Fruit fly (Drosophila melanogaster) whole organism, prepupa: Measurements from ENCODE around the gene Mst87F.

Experiments used
- CG10631 ChIP-seq: fragments of 200-800 bp; sonication (Bioruptor generic); optimal IDR thresholded peaks from 2 replicates; lab custom pipeline; 2016; ENCODE audit warnings: missing biosample characterization, missing genetic modification characterization
- CG10669 ChIP-seq: fragments of 200-800 bp; sonication (Bioruptor generic); optimal IDR thresholded peaks from 3 replicates; lab custom pipeline; 2018; ENCODE audit warnings: missing biosample characterization, mild to moderate bottlenecking, missing genetic modification characterization, moderate library complexity
- CG11762 ChIP-seq: fragments of 200-800 bp; sonication (Bioruptor generic); optimal IDR thresholded peaks from 3 replicates; lab custom pipeline; 2016; ENCODE audit warnings: missing biosample characterization, missing genetic modification characterization; ENCODE audit not compliant: insufficient read depth
- CG15336 ChIP-seq: fragments of 200-800 bp; sonication (Bioruptor generic); IDR thresholded peaks from 2 replicates; pipeline ENCODE4 v1.3.6; 2022; ENCODE audit warnings: missing biosample characterization, missing genetic modification characterization
- CG1621 ChIP-seq: fragments of 200-800 bp; sonication (Bioruptor generic); optimal IDR thresholded peaks from 3 replicates; lab custom pipeline; 2018; ENCODE audit warnings: missing biosample characterization, mild to moderate bottlenecking, missing genetic modification characterization
- CG31627 ChIP-seq: fragments of 200-800 bp; sonication (Bioruptor generic); optimal IDR thresholded peaks from 3 replicates; lab custom pipeline; 2016; ENCODE audit warnings: missing biosample characterization, missing genetic modification characterization
- CG3919 ChIP-seq: fragments of 200-800 bp; sonication (Bioruptor generic); optimal IDR thresholded peaks from 3 replicates; lab custom pipeline; 2016; ENCODE audit warnings: missing biosample characterization, missing genetic modification characterization
- CG4318 ChIP-seq: fragments of 200-800 bp; sonication (Bioruptor generic); optimal IDR thresholded peaks from 3 replicates; lab custom pipeline; 2017; ENCODE audit warnings: missing biosample characterization, mild to moderate bottlenecking, missing genetic modification characterization
- CG6276 ChIP-seq: fragments of 200-800 bp; sonication (Bioruptor generic); optimal IDR thresholded peaks from 2 replicates; lab custom pipeline; 2017; ENCODE audit warnings: missing biosample characterization, mild to moderate bottlenecking, missing genetic modification characterization
- CG6792 ChIP-seq: fragments of 200-800 bp; sonication (Bioruptor generic); optimal IDR thresholded peaks from 3 replicates; lab custom pipeline; 2016; ENCODE audit warnings: missing biosample characterization, missing genetic modification characterization
- CG6854 ChIP-seq: fragments of 200-800 bp; sonication (Bioruptor generic); optimal IDR thresholded peaks from 2 replicates; lab custom pipeline; 2017; ENCODE audit warnings: missing biosample characterization, mild to moderate bottlenecking, missing genetic modification characterization
- CG7368 ChIP-seq: fragments of 200-800 bp; sonication (Bioruptor generic); optimal IDR thresholded peaks from 3 replicates; lab custom pipeline; 2016; ENCODE audit warnings: missing biosample characterization, missing genetic modification characterization
- CG8632 ChIP-seq: fragments of 200-800 bp; sonication (Bioruptor generic); optimal IDR thresholded peaks from 3 replicates; lab custom pipeline; 2016; ENCODE audit warnings: missing biosample characterization, missing genetic modification characterization
- CG9139 ChIP-seq: fragments of 200-800 bp; sonication (Bioruptor generic); optimal IDR thresholded peaks from 3 replicates; lab custom pipeline; 2017; ENCODE audit warnings: missing biosample characterization, mild to moderate bottlenecking, missing genetic modification characterization
- Eip75B ChIP-seq: fragments of 200-800 bp; sonication (Bioruptor generic); optimal IDR thresholded peaks from 3 replicates; lab custom pipeline; 2016; ENCODE audit warnings: missing biosample characterization, missing genetic modification characterization
- Eip78C ChIP-seq: fragments of 200-800 bp; sonication (Bioruptor generic); peaks from one replicate; lab custom pipeline; 2016; ENCODE audit warnings: missing biosample characterization, missing genetic modification characterization
- Ets21C ChIP-seq: fragments of 200-800 bp; sonication (Bioruptor generic); optimal IDR thresholded peaks from 3 replicates; lab custom pipeline; 2016; ENCODE audit warnings: missing biosample characterization, missing genetic modification characterization
- Ets96B ChIP-seq: fragments of 200-800 bp; optimal IDR thresholded peaks from 2 replicates; lab custom pipeline; 2019; ENCODE audit warnings: missing biosample characterization, mild to moderate bottlenecking, missing genetic modification characterization, moderate library complexity
- Gug ChIP-seq: fragments of 200-800 bp; sonication (Bioruptor generic); IDR thresholded peaks from 2 replicates; pipeline ENCODE4 v1.3.6; 2022; ENCODE audit warnings: missing biosample characterization, missing genetic modification characterization
- Hr38 ChIP-seq: sonication (Bioruptor generic); optimal IDR thresholded peaks from 2 replicates; lab custom pipeline; 2016; ENCODE audit warnings: missing biosample characterization, missing genetic modification characterization
- Hr39 ChIP-seq: fragments of 200-800 bp; sonication (Bioruptor generic); optimal IDR thresholded peaks from 2 replicates; lab custom pipeline; 2016; ENCODE audit warnings: missing biosample characterization, missing genetic modification characterization
- Hr4 ChIP-seq: fragments of 200-800 bp; sonication (Bioruptor generic); optimal IDR thresholded peaks from 3 replicates; lab custom pipeline; 2016; ENCODE audit warnings: missing biosample characterization, missing genetic modification characterization
- Lpt ChIP-seq: fragments of 200-800 bp; sonication (Bioruptor generic); optimal IDR thresholded peaks from 3 replicates; lab custom pipeline; 2016; ENCODE audit warnings: missing biosample characterization, missing genetic modification characterization
- Met ChIP-seq: fragments of 200-800 bp; sonication (Bioruptor generic); optimal IDR thresholded peaks from 3 replicates; lab custom pipeline; 2016; ENCODE audit warnings: missing biosample characterization, missing genetic modification characterization
- Smox ChIP-seq: fragments of 200-800 bp; sonication (Bioruptor generic); optimal IDR thresholded peaks from 3 replicates; lab custom pipeline; 2016; ENCODE audit warnings: missing biosample characterization, missing genetic modification characterization
- Sox102F ChIP-seq: fragments of 200-800 bp; sonication (Bioruptor generic); optimal IDR thresholded peaks from 2 replicates; lab custom pipeline; 2016; ENCODE audit warnings: missing biosample characterization, mild to moderate bottlenecking, missing genetic modification characterization
- Sox14 ChIP-seq: fragments of 200-800 bp; sonication (Bioruptor generic); optimal IDR thresholded peaks from 3 replicates; lab custom pipeline; 2016; ENCODE audit warnings: missing biosample characterization, missing genetic modification characterization
- achi ChIP-seq: fragments of 200-800 bp; sonication (Bioruptor generic); optimal IDR thresholded peaks from 3 replicates; lab custom pipeline; 2016; ENCODE audit warnings: missing biosample characterization, missing genetic modification characterization
- acj6 ChIP-seq: fragments of 200-800 bp; sonication (Bioruptor generic); optimal IDR thresholded peaks from 3 replicates; lab custom pipeline; 2016; ENCODE audit warnings: missing biosample characterization, missing genetic modification characterization
- cyc ChIP-seq: fragments of 200-800 bp; sonication (Bioruptor generic); optimal IDR thresholded peaks from 3 replicates; lab custom pipeline; 2016; ENCODE audit warnings: missing biosample characterization, missing genetic modification characterization
- dac ChIP-seq: fragments of 200-800 bp; sonication (Bioruptor generic); optimal IDR thresholded peaks from 2 replicates; lab custom pipeline; 2017; ENCODE audit warnings: missing biosample characterization, mild to moderate bottlenecking, missing genetic modification characterization
- dsx ChIP-seq: fragments of 200-800 bp; optimal IDR thresholded peaks from 3 replicates; lab custom pipeline; 2019; ENCODE audit warnings: missing biosample characterization, mild to moderate bottlenecking, missing genetic modification characterization, moderate library complexity; ENCODE audit not compliant: poor library complexity, severe bottlenecking
- eg ChIP-seq: fragments of 200-800 bp; sonication (Bioruptor generic); IDR thresholded peaks from 3 replicates; pipeline ENCODE4 v1.3.6; 2022; ENCODE audit warnings: missing biosample characterization, missing genetic modification characterization
- esn ChIP-seq: fragments of 200-800 bp; sonication (Bioruptor generic); optimal IDR thresholded peaks from 2 replicates; lab custom pipeline; 2016; ENCODE audit warnings: missing biosample characterization, mild to moderate bottlenecking, missing genetic modification characterization, moderate library complexity
- fd59A ChIP-seq: fragments of 200-800 bp; sonication (Bioruptor generic); optimal IDR thresholded peaks from 2 replicates; lab custom pipeline; 2017; ENCODE audit warnings: missing biosample characterization, mild to moderate bottlenecking, missing genetic modification characterization, missing genetic modification reagents
- fd85E ChIP-seq: fragments of 200-800 bp; sonication (Bioruptor generic); optimal IDR thresholded peaks from 3 replicates; lab custom pipeline; 2016; ENCODE audit warnings: missing biosample characterization, missing genetic modification characterization
- fkh ChIP-seq: fragments of 200-800 bp; sonication (Bioruptor generic); optimal IDR thresholded peaks from 3 replicates; lab custom pipeline; 2017; ENCODE audit warnings: missing biosample characterization, mild to moderate bottlenecking, missing genetic modification characterization, moderate library complexity
- lz ChIP-seq: fragments of 200-800 bp; sonication (Bioruptor generic); optimal IDR thresholded peaks from 3 replicates; lab custom pipeline; 2016; ENCODE audit warnings: missing biosample characterization, missing genetic modification characterization
- net ChIP-seq: fragments of 200-800 bp; sonication (Bioruptor generic); optimal IDR thresholded peaks from 3 replicates; lab custom pipeline; 2016; ENCODE audit warnings: missing biosample characterization, missing genetic modification characterization
- pdm3 ChIP-seq: fragments of 200-800 bp; sonication (Bioruptor generic); optimal IDR thresholded peaks from 3 replicates; lab custom pipeline; 2016; ENCODE audit warnings: missing biosample characterization, missing genetic modification characterization
- spab ChIP-seq: fragments of 200-800 bp; sonication (Bioruptor generic); optimal IDR thresholded peaks from 2 replicates; lab custom pipeline; 2017; ENCODE audit warnings: missing biosample characterization, mild to moderate bottlenecking, missing genetic modification characterization, missing genetic modification reagents
- svp ChIP-seq: fragments of 200-800 bp; sonication (Bioruptor generic); peaks from one replicate; lab custom pipeline; 2016; ENCODE audit warnings: missing biosample characterization, missing genetic modification characterization
- vri ChIP-seq: fragments of 200-800 bp; sonication (Bioruptor generic); optimal IDR thresholded peaks from 3 replicates; lab custom pipeline; 2016; ENCODE audit warnings: missing biosample characterization, mild to moderate bottlenecking, missing genetic modification characterization

Gene Mst87F

dm6 chr3R:13840956-13841355, 13.1 kb upstream of the Mst87F start (continued):
- TF ChIP-seq Eip75B (GFP tag; lab: Kevin White, UChicago): peak; percentile 65
- peak; percentile 51 for TF ChIP-seq CG9139
- TF ChIP-seq Sox14: peak; percentile 48
- TF ChIP-seq vri (GFP tag; lab: Kevin White, UChicago): peak; percentile 35
- TF ChIP-seq CG11762: no peak
- peak; percentile 83 for TF ChIP-seq svp (GFP tag; lab: Kevin White, UChicago)
- TF ChIP-seq CG1621 (tag; lab: Kevin White, UChicago): peak; percentile 48
- peak; percentile 43 for TF ChIP-seq lz (GFP tag; lab: Kevin White, UChicago)
- TF ChIP-seq spab: peak; percentile 56
- TF ChIP-seq dac (GFP tag; lab: Kevin White, UChicago): no peak
- peak; percentile 73 for TF ChIP-seq achi (GFP tag; lab: Kevin White, UChicago)
- no peak for TF ChIP-seq Lpt (GFP tag; lab: Kevin White, UChicago)
- peak; percentile 41 for TF ChIP-seq CG6792 (GFP tag; lab: Kevin White, UChicago)
- TF ChIP-seq fd85E (GFP tag; lab: Kevin White, UChicago): no peak
- peak; percentile 34 for TF ChIP-seq CG31627 (GFP tag; lab: Kevin White, UChicago)
- TF ChIP-seq Gug: 0 out of 2 replicates have a peak, but pooled peaks have one; percentile 32
- TF ChIP-seq fkh (GFP tag; lab: Kevin White, UChicago): no peak
- TF ChIP-seq Sox102F (GFP tag; lab: Kevin White, UChicago): peak; percentile 41
- peak; percentile 38 for TF ChIP-seq cyc (GFP tag; lab: Kevin White, UChicago)
- TF ChIP-seq eg (GFP tag; lab: Robert Waterston, UW): peak; percentile 72
- TF ChIP-seq Met: peak; percentile 65
- TF ChIP-seq fd59A: peak; percentile 65
- peak; percentile 48 for TF ChIP-seq CG8632 (GFP tag; lab: Kevin White, UChicago)

DNA sequence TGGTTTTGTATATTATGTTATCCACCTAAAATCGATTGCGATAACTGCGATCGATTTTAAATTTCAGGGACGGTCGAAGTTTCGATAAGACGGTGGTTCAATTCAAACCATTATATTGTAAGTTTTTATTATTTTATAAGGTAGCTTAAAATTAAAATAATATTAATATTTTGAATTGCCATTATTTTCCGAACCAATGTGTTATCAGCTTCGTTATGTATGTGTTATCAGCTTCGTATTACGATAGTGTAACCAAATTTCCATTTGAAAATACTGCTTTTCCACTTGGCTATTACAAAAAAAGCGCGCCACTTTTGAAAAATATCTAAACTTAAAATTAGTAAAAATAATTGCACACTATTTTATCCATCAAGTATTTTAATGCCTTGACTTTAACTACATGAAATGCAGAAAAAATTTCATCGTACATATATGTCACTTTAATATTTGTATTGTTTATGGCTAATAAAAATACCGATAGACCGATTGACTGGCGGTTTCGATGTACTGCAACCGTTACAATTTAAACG, 12.1 kb upstream of the Mst87F start, which contains the start of gene CG31495:
TSS of gene CG31495 (minus strand) at position 52 of the 530 bp plus-strand sequence.
- TF ChIP-seq Ets21C (no peak), dsx (peak; percentile 9), Met (no peak), lz (GFP tag; lab: Kevin White, UChicago) (peak; percentile 9), acj6 (peak; percentile 26), CG15336 (GFP tag; lab: Robert Waterston, UW) (no peak), CG9139 (no peak), CG3919 (peak; percentile 2), svp (GFP tag; lab: Kevin White, UChicago) (peak; percentile 47), achi (GFP tag; lab: Kevin White, UChicago) (no peak), Eip75B (GFP tag; lab: Kevin White, UChicago) (no peak), CG31627 (GFP tag; lab: Kevin White, UChicago) (peak; percentile 43), fkh (GFP tag; lab: Kevin White, UChicago) (no peak), Hr39 (GFP tag; lab: Kevin White, UChicago) (peak; percentile 36), esn (GFP tag; lab: Kevin White, UChicago) (no peak), Ets96B (tag; lab: Kevin White, UChicago) (no peak), cyc (GFP tag; lab: Kevin White, UChicago) (peak; percentile 11), Sox14 (peak; percentile 19), pdm3 (GFP tag; lab: Kevin White, UChicago) (peak; percentile 30), CG10669 (GFP tag; lab: Kevin White, UChicago) (no peak), CG7368 (no peak), CG4318 (no peak), Hr38 (no peak), Smox (GFP tag; lab: Kevin White, UChicago) (peak; percentile 38), Sox102F (GFP tag; lab: Kevin White, UChicago) (peak; percentile 16), net (GFP tag; lab: Kevin White, UChicago) (no peak), CG6854 (no peak), CG6276 (GFP tag; lab: Kevin White, UChicago) (peak; percentile 38), CG10631 (GFP tag; lab: Kevin White, UChicago) (peak; percentile 7), Eip78C (GFP tag; lab: Kevin White, UChicago) (peak; percentile 39), Hr4 (GFP tag; lab: Kevin White, UChicago) (peak; percentile 21)
